Fruit fly (Drosophila melanogaster) S2 (cell line): ENCODE data around the gene CG10702.

ENCODE experiments used
- CG8478 ChIP-seq: fragments of >200 bp; optimal IDR thresholded peaks from 2 replicates; lab custom pipeline; 2018
- CTCF ChIP-seq, 2 experiments: fragments of >200 bp; optimal IDR thresholded peaks; 2 replicates each; lab custom pipeline; 2018

- TF ChIP-seq CG8478 (lab: Kevin White, UChicago) (no peak), CTCF (optimal IDR thresholded peaks at IDR 0.05; lab: Kevin White, UChicago) (no peak)
These were observed 15.1 kb downstream of the CG10702 start for dm6 chr2L:19054516-19054887.
